Worm (Caenorhabditis elegans): ENCODE data around the gene pqn-70.
A peak's percentile ranks its signal among the peaks of the same experiment; 100 is the strongest.

Gene pqn-70

DNA sequence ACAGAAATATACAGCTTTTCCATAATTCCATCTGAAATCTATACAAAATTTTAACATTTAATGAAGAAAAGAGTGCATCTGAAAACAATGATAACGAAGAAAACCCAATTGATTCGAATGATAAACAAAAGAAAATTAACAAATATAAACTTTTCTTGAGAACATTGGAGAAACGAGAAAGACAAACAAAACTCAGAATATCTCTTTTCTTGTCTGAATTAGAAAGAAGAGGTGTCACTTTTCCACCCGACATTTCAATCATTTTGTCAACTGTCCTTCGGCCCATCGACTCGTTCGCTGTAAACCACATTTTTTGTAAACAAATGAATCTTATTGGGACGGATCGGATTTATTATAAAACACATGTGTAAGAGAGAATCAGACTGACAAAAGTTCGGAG is 2.5 kb downstream of the pqn-70 start, which contains the start of gene bgal-1:
bgal-1 (minus strand) TSS at position 38 of the 400 bp plus-strand sequence.
- TF ChIP-seq tbx-11 (GFP tag; IDR thresholded peaks at IDR 0.05) (no peak), tra-4 (tag; optimal IDR thresholded peaks at IDR 0.05) (no peak)

DNA sequence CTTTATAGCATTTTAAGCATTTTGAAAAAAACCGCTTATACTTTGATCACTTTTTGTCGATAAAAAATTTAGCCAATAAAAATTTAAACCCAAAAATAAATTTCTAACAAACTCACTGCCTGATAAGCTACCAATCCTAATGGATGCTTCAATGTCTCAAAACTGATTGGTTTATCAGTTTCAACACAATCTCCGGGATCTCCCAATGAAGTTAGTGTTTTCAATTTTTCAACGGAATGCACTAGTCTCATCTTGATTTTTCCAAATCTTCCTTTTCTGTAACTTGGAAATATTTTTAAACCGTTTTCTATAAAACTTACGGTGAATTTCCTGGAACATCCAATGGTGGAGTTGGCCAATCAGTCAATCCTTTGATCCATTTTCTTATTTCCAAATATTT is 4.8 kb downstream of the pqn-70 start:
- TF ChIP-seq tbx-11 (GFP tag; IDR thresholded peaks at IDR 0.05), result no peak
- no peak for TF ChIP-seq ama-1 (optimal IDR thresholded peaks at IDR 0.05)
- no peak for TF ChIP-seq ets-7 (tag; optimal IDR thresholded peaks at IDR 0.05)
- no peak for TF ChIP-seq aly-1 (tag; optimal IDR thresholded peaks at IDR 0.05)
- no peak for TF ChIP-seq hnd-1 (tag; optimal IDR thresholded peaks at IDR 0.05)
- TF ChIP-seq ceh-13 (GFP tag; optimal IDR thresholded peaks at IDR 0.05), result no peak
- no peak for TF ChIP-seq hmg-4 (GFP tag; optimal IDR thresholded peaks at IDR 0.05)
- TF ChIP-seq ceh-36 (tag; optimal IDR thresholded peaks at IDR 0.05), result no peak
- TF ChIP-seq pes-1 (GFP tag; IDR thresholded peaks at IDR 0.05), result no peak
- TF ChIP-seq scrt-1 (GFP tag; IDR thresholded peaks at IDR 0.05), result no peak

DNA sequence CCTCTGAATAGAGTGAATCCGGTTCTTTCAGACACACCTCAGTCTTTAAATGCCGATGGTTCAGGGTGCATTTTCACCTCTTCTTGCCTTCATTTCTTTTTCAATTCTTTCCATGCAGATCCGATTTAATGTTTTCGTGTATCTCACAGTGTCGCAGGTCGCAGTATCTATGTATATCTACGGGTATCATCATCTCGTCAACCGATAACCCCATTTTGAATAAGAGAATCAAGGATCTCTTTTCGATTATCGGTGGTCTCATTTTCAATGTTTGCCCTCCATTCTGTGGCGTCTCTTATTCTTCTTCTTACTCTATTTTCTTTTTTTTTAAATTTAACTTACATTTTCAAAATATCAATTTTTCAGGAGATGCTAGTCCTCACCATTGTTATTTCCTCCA is 7.6 kb downstream of the pqn-70 start, which contains the start of gene T19B10.2:
T19B10.2 (plus strand) TSS at position 367 of the 400 bp plus-strand sequence.
- TF ChIP-seq sea-1 (GFP tag; conservative IDR thresholded peaks at IDR 0.05), result no peak
- no peak for TF ChIP-seq tbx-37 (GFP tag; conservative IDR thresholded peaks at IDR 0.05)
- TF ChIP-seq scrt-1 (GFP tag; IDR thresholded peaks at IDR 0.05), result no peak
- TF ChIP-seq tra-4 (tag; optimal IDR thresholded peaks at IDR 0.05), result no peak
- TF ChIP-seq B0310.2 (tag; optimal IDR thresholded peaks at IDR 0.05), result no peak
- TF ChIP-seq hnd-1 (tag; optimal IDR thresholded peaks at IDR 0.05), result no peak
- no peak for TF ChIP-seq ama-1 (optimal IDR thresholded peaks at IDR 0.05)
- TF ChIP-seq hmg-4 (GFP tag; optimal IDR thresholded peaks at IDR 0.05), result no peak
- TF ChIP-seq tbx-11 (GFP tag; IDR thresholded peaks at IDR 0.05), result no peak

DNA sequence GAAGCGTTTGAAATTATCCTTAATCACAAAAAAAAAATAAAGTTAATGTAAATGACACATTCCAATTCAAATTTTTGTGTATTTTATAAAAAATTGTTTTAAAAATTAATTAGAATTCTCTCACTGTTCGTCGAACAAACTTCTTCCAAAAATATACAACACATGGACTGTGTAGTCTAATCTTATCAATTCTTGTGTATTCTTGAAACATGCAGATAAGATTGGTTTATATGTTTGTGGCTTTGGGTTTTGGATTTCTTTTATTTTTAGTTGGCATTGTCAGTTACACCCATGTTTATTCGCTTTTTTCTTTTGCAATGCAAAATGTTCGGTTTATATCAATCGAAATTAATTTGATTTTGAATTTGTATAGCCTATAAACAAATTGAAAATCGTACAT is 8.1 kb downstream of the pqn-70 start:
- TF ChIP-seq B0310.2 (tag; optimal IDR thresholded peaks at IDR 0.05), result no peak
- TF ChIP-seq hmbx-1 (tag; optimal IDR thresholded peaks at IDR 0.05), result no peak
- TF ChIP-seq ceh-36 (tag; optimal IDR thresholded peaks at IDR 0.05), result no peak
- no peak for TF ChIP-seq sea-1 (GFP tag; conservative IDR thresholded peaks at IDR 0.05)

DNA sequence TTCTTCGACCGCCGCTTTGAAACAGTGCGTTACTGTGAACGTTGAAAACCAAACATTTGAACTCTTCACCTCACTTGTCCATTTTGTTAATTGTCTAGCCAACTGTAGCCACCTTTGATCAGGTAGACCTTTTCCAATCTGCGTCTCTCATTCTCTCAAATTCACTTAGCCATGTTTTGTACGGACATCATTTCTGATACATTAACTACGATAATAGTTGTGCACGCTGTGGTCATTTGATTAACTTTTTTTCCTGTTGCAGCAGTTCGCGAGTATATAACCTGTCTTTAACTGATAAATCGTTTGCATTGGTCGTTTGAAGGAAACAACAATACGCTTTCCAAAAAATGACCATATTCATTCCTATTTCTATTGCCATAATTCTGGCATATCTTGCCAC is 11.1 kb downstream of the pqn-70 start, which contains the start of gene cyp-29A2:
cyp-29A2 (plus strand) TSS at position 190 of the 400 bp plus-strand sequence.
- TF ChIP-seq ama-1 (optimal IDR thresholded peaks at IDR 0.05) (no peak), aly-1 (tag; optimal IDR thresholded peaks at IDR 0.05) (no peak), ceh-36 (tag; optimal IDR thresholded peaks at IDR 0.05) (no peak), hmg-4 (GFP tag; optimal IDR thresholded peaks at IDR 0.05) (no peak), scrt-1 (GFP tag; IDR thresholded peaks at IDR 0.05) (no peak), hmbx-1 (tag; optimal IDR thresholded peaks at IDR 0.05) (no peak), sea-1 (GFP tag; conservative IDR thresholded peaks at IDR 0.05) (no peak), ets-7 (tag; optimal IDR thresholded peaks at IDR 0.05) (no peak), tbx-11 (GFP tag; IDR thresholded peaks at IDR 0.05) (no peak), tra-4 (tag; optimal IDR thresholded peaks at IDR 0.05) (no peak), tbx-37 (GFP tag; conservative IDR thresholded peaks at IDR 0.05) (no peak), pes-1 (GFP tag; IDR thresholded peaks at IDR 0.05) (no peak), ceh-13 (GFP tag; optimal IDR thresholded peaks at IDR 0.05) (no peak), F13C5.2 (tag; optimal IDR thresholded peaks at IDR 0.05) (no peak), flt-1 (GFP tag; IDR thresholded peaks at IDR 0.05) (no peak), hnd-1 (tag; optimal IDR thresholded peaks at IDR 0.05) (no peak), B0310.2 (tag; optimal IDR thresholded peaks at IDR 0.05) (no peak)

DNA sequence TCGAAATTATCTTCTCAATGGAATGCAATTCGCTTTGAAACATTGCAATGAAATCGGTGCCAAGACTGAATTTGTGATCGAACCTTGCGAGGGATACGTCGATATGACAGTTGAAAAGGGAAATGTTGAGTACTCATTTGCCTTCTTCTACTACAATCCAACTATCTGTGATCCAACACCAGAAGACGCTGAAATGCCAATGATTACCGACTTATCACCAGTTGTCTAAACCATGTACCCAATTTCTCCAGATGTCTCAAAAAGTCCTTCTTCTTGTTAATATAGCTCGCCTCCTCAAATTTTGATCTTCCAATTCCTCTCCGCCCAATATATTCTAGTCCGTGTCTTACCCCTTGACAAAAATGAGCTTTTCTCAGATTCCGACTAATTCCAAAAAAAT is 12.4 kb downstream of the pqn-70 start:
- TF ChIP-seq hmg-4 (GFP tag; optimal IDR thresholded peaks at IDR 0.05) (no peak), hnd-1 (tag; optimal IDR thresholded peaks at IDR 0.05) (no peak), B0310.2 (tag; optimal IDR thresholded peaks at IDR 0.05) (no peak), ama-1 (optimal IDR thresholded peaks at IDR 0.05) (no peak), tbx-37 (GFP tag; conservative IDR thresholded peaks at IDR 0.05) (no peak), sea-1 (GFP tag; conservative IDR thresholded peaks at IDR 0.05) (no peak), F13C5.2 (tag; optimal IDR thresholded peaks at IDR 0.05) (no peak), scrt-1 (GFP tag; IDR thresholded peaks at IDR 0.05) (no peak), pes-1 (GFP tag; IDR thresholded peaks at IDR 0.05) (no peak), aly-1 (tag; optimal IDR thresholded peaks at IDR 0.05) (no peak), ceh-13 (GFP tag; optimal IDR thresholded peaks at IDR 0.05) (no peak), ceh-36 (tag; optimal IDR thresholded peaks at IDR 0.05) (no peak), flt-1 (GFP tag; IDR thresholded peaks at IDR 0.05) (no peak), tbx-11 (GFP tag; IDR thresholded peaks at IDR 0.05) (no peak), tra-4 (tag; optimal IDR thresholded peaks at IDR 0.05) (no peak), hmbx-1 (tag; optimal IDR thresholded peaks at IDR 0.05) (no peak), ets-7 (tag; optimal IDR thresholded peaks at IDR 0.05) (no peak)

DNA sequence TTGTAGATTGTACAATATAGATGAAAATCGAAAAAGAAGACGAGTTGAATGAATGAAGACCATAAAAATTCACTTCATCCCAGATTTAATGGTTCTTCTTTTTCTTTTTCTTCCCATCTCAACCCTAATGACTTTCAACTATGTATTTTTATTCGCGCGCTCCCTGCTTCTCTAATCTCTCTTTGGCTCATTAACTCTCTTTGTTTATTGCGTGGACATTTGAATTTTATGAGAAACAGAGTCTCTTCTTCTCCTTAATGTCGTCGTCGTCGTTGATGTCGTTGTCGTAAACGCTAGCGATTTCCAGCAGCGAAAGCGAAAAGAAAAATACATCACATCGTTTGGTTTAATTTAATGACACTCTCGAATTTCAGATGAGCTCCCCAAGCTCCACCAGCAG is 13.9 kb downstream of the pqn-70 start:
- no peak for TF ChIP-seq tbx-37 (GFP tag; conservative IDR thresholded peaks at IDR 0.05)
- no peak for TF ChIP-seq aly-1 (tag; optimal IDR thresholded peaks at IDR 0.05)
- no peak for TF ChIP-seq ceh-13 (GFP tag; optimal IDR thresholded peaks at IDR 0.05)
- TF ChIP-seq B0310.2 (tag; optimal IDR thresholded peaks at IDR 0.05), result no peak
- TF ChIP-seq pes-1 (GFP tag; IDR thresholded peaks at IDR 0.05), result no peak
- no peak for TF ChIP-seq F13C5.2 (tag; optimal IDR thresholded peaks at IDR 0.05)
- TF ChIP-seq tra-4 (tag; optimal IDR thresholded peaks at IDR 0.05), result no peak
- TF ChIP-seq ceh-36 (tag; optimal IDR thresholded peaks at IDR 0.05), result no peak
- no peak for TF ChIP-seq hnd-1 (tag; optimal IDR thresholded peaks at IDR 0.05)
- no peak for TF ChIP-seq ets-7 (tag; optimal IDR thresholded peaks at IDR 0.05)
- no peak for TF ChIP-seq sea-1 (GFP tag; conservative IDR thresholded peaks at IDR 0.05)
- TF ChIP-seq scrt-1 (GFP tag; IDR thresholded peaks at IDR 0.05), result no peak
- TF ChIP-seq flt-1 (GFP tag; IDR thresholded peaks at IDR 0.05), result no peak
- TF ChIP-seq hmg-4 (GFP tag; optimal IDR thresholded peaks at IDR 0.05), result no peak
- no peak for TF ChIP-seq hmbx-1 (tag; optimal IDR thresholded peaks at IDR 0.05)
- no peak for TF ChIP-seq tbx-11 (GFP tag; IDR thresholded peaks at IDR 0.05)
- TF ChIP-seq ama-1 (optimal IDR thresholded peaks at IDR 0.05), result no peak

DNA sequence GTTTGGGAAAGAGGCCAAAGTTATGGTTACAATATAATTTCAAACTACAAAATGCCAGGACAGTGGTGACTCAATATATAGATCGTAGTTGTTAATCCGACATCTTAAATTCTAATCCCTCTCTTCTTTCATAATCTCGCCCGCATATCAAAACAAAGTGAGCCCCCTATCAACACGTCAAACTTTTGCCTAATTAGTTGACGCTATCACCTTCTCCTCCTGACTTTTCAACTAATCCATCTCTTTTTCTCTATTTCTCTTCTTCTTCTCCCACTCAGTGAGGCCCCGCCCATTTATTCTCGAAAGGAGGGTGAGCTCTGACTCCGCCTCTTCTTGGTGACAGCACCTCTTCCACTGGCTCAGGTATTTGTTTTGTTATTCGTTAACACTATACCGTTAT is 17.2 kb downstream of the pqn-70 start:
- TF ChIP-seq tbx-37 (GFP tag; conservative IDR thresholded peaks at IDR 0.05) (no peak), ceh-36 (tag; optimal IDR thresholded peaks at IDR 0.05) (peak; percentile 19)
